Worm (Caenorhabditis elegans): ENCODE results near the gene srw-17.
"Not testable (repeated sequence)": the region's sequence is repeated elsewhere in the genome, so short reads cannot be mapped to it uniquely, and the experiment has no call there.

srw-17 gene

ce11 chrV:15268302-15268701 lies 8.5 kb downstream of the srw-17 start, which contains the start of gene srw-22:
TSS of gene srw-22 (plus strand) at chrV:15268602.
- TF ChIP-seq nhr-232 (tag; optimal IDR thresholded peaks at IDR 0.05) (no peak), odd-2 (tag; optimal IDR thresholded peaks at IDR 0.05) (no peak), ceh-24 (tag; optimal IDR thresholded peaks at IDR 0.05) (no peak), hlh-15 (tag; optimal IDR thresholded peaks at IDR 0.05) (no peak), sox-4 (tag; optimal IDR thresholded peaks at IDR 0.05) (no peak), npax-4 (tag; optimal IDR thresholded peaks at IDR 0.05) (no peak), pros-1 (tag; optimal IDR thresholded peaks at IDR 0.05) (no peak)

- TF ChIP-seq pha-4 (tag; optimal IDR thresholded peaks at IDR 0.05): no peak
- TF ChIP-seq ceh-48 (tag; optimal IDR thresholded peaks at IDR 0.05): no peak
- TF ChIP-seq elt-2 (tag; optimal IDR thresholded peaks at IDR 0.05): no peak
- TF ChIP-seq ceh-9 (tag; optimal IDR thresholded peaks at IDR 0.05): no peak
- TF ChIP-seq hlh-6 (tag; optimal IDR thresholded peaks at IDR 0.05): no peak
- TF ChIP-seq pax-1 (tag; optimal IDR thresholded peaks at IDR 0.05): no peak
- TF ChIP-seq ceh-22 (tag; optimal IDR thresholded peaks at IDR 0.05): no peak
- TF ChIP-seq gmeb-2 (tag; optimal IDR thresholded peaks at IDR 0.05): no peak
- TF ChIP-seq ceh-18 (tag; optimal IDR thresholded peaks at IDR 0.05): no peak
- TF ChIP-seq K02D7.2 (tag; optimal IDR thresholded peaks at IDR 0.05): no peak
- TF ChIP-seq npax-4 (tag; optimal IDR thresholded peaks at IDR 0.05): no peak
- TF ChIP-seq ref-2 (tag; optimal IDR thresholded peaks at IDR 0.05): no peak
- no peak for TF ChIP-seq pag-3 (tag; optimal IDR thresholded peaks at IDR 0.05; ENCODE audit: borderline replicate concordance)
Observed at ce11 chrV:15267405-15267804, 9.4 kb downstream of the srw-17 start, which contains the start of gene T10H4.13. TSS of gene T10H4.13 (minus strand) at chrV:15267505.

ce11 chrV:15265814-15266213 lies 11.0 kb downstream of the srw-17 start, which contains the start of gene M01B2.13:
TSS of gene M01B2.13 (minus strand) at chrV:15265914.
- TF ChIP-seq K02D7.2 (tag; optimal IDR thresholded peaks at IDR 0.05): no peak
- TF ChIP-seq C08G9.2 (tag; optimal IDR thresholded peaks at IDR 0.05): no peak
- no peak for TF ChIP-seq che-1 (tag; optimal IDR thresholded peaks at IDR 0.05)
- no peak for TF ChIP-seq hlh-15 (tag; optimal IDR thresholded peaks at IDR 0.05)
- no peak for TF ChIP-seq rnt-1 (tag; optimal IDR thresholded peaks at IDR 0.05)
- no peak for TF ChIP-seq odd-2 (tag; optimal IDR thresholded peaks at IDR 0.05)
- no peak for TF ChIP-seq dve-1 (tag; optimal IDR thresholded peaks at IDR 0.05)
- TF ChIP-seq ceh-18 (tag; optimal IDR thresholded peaks at IDR 0.05): no peak
- no peak for TF ChIP-seq hlh-30 (tag; optimal IDR thresholded peaks at IDR 0.05; ENCODE audit: insufficient read depth)
- TF ChIP-seq pag-3 (tag; optimal IDR thresholded peaks at IDR 0.05; ENCODE audit: borderline replicate concordance): no peak
- no peak for TF ChIP-seq unc-55 (GFP tag; optimal IDR thresholded peaks at IDR 0.05)
- no peak for TF ChIP-seq sdc-2 (tag; optimal IDR thresholded peaks at IDR 0.05)

ce11 chrV:15264131-15264530 lies 12.7 kb downstream of the srw-17 start, which contains the start of gene M01B2.12:
TSS of gene M01B2.12 (minus strand) at chrV:15264231.
- no peak for TF ChIP-seq ceh-34 (tag; optimal IDR thresholded peaks at IDR 0.05)
- TF ChIP-seq ceh-14 (tag; optimal IDR thresholded peaks at IDR 0.05): no peak
- TF ChIP-seq syd-9 (tag; optimal IDR thresholded peaks at IDR 0.05): no peak
- TF ChIP-seq lin-11 (tag; optimal IDR thresholded peaks at IDR 0.05): no peak
- TF ChIP-seq nhr-232 (tag; optimal IDR thresholded peaks at IDR 0.05): no peak
- TF ChIP-seq ceh-45 (GFP tag; IDR thresholded peaks at IDR 0.05): no peak
- TF ChIP-seq ref-2 (tag; optimal IDR thresholded peaks at IDR 0.05): no peak
- no peak for TF ChIP-seq C08G9.2 (tag; optimal IDR thresholded peaks at IDR 0.05)
- TF ChIP-seq hlh-8 (tag; optimal IDR thresholded peaks at IDR 0.05): no peak

ce11 chrV:15262336-15262735 lies 14.5 kb downstream of the srw-17 start, which contains the start of gene M01B2.10:
TSS of gene M01B2.10 (minus strand) at chrV:15262436.
- not testable (repeated sequence) for TF ChIP-seq sox-2 (GFP tag; IDR thresholded peaks at IDR 0.05); elt-4 (tag; optimal IDR thresholded peaks at IDR 0.05); tbx-2 (tag; optimal IDR thresholded peaks at IDR 0.05)

Data from whole organism, late embryonic.